Worm (Caenorhabditis elegans) whole organism, midembryonic: ENCODE results near the gene Y57E12AL.6.

ENCODE experiments used
- T22C8.4 ChIP-seq: fragments of 200-800 bp; sonication (Bioruptor generic); IDR thresholded peaks from 2 replicates; pipeline ENCODE4 v1.3.6; 2022; ENCODE audit warnings: missing genetic modification characterization, missing compliant biosample characterization
- flt-1 ChIP-seq: fragments of 200-800 bp; sonication (Bioruptor generic); IDR thresholded peaks from 2 replicates; pipeline ENCODE4 v1.3.6; 2022; ENCODE audit warnings: missing genetic modification characterization, missing compliant biosample characterization
- klf-2 ChIP-seq: fragments of 200-800 bp; sonication (Bioruptor generic); conservative IDR thresholded peaks from 2 replicates; pipeline ENCODE4 v1.3.6; 2022; ENCODE audit warnings: missing genetic modification reagents, missing genetic modification characterization, missing compliant biosample characterization
- med-1 ChIP-seq: sonication (generic microtip); optimal IDR thresholded peaks from 2 replicates; lab custom pipeline; 2017; ENCODE audit warnings: missing genetic modification characterization, mild to moderate bottlenecking, missing compliant biosample characterization, antibody characterized with exemption, missing genetic modification reagents; ENCODE audit not compliant: insufficient read depth
- ref-1 ChIP-seq: fragments of 200-800 bp; sonication (Bioruptor generic); conservative IDR thresholded peaks from 2 replicates; pipeline ENCODE4 v1.3.6; 2022; ENCODE audit warnings: missing genetic modification reagents, missing genetic modification characterization, missing compliant biosample characterization
- ztf-23 ChIP-seq: fragments of 200-800 bp; sonication (Bioruptor generic); IDR thresholded peaks from 2 replicates; pipeline ENCODE4 v1.3.6; 2022; ENCODE audit warnings: missing genetic modification reagents, missing genetic modification characterization, missing compliant biosample characterization

- TF ChIP-seq flt-1 (GFP tag; lab: Robert Waterston, UW) (no peak), ref-1 (no peak), med-1 (no peak), ztf-23 (GFP tag; lab: Robert Waterston, UW) (no peak), klf-2 (GFP tag; lab: Robert Waterston, UW) (no peak), T22C8.4 (GFP tag; lab: Robert Waterston, UW) (no peak)
Measured at ce11 chrV:7078765-7079164, 18.5 kb upstream of the Y57E12AL.6 start.
